Worm (Caenorhabditis elegans) whole organism, mixed stage, embryonic: Measurements from ENCODE around the gene C27A7.9.

Experiments used
- blmp-1 ChIP-seq: fragments of 150-350 bp; optimal IDR thresholded peaks from 2 replicates; lab custom pipeline; 2014; ENCODE audit warnings: missing biosample characterization, missing genetic modification characterization
- elt-1 ChIP-seq: sonication (generic microtip); optimal IDR thresholded peaks from 2 replicates; lab custom pipeline; 2017; ENCODE audit warnings: missing genetic modification characterization, mild to moderate bottlenecking, missing compliant biosample characterization, antibody characterized with exemption, moderate library complexity, borderline replicate concordance; ENCODE audit not compliant: insufficient read depth
- lin-13 ChIP-seq: fragments of 150-350 bp; optimal IDR thresholded peaks from 2 replicates; lab custom pipeline; 2014; ENCODE audit warnings: missing biosample characterization, missing genetic modification characterization
- nhr-12 ChIP-seq: fragments of 150-350 bp; optimal IDR thresholded peaks from 2 replicates; lab custom pipeline; 2014; ENCODE audit warnings: missing biosample characterization, missing genetic modification characterization
- nhr-237 ChIP-seq: fragments of 150-350 bp; optimal IDR thresholded peaks from 2 replicates; lab custom pipeline; 2014; ENCODE audit warnings: missing biosample characterization, missing genetic modification characterization
- pha-4 ChIP-seq: fragments of 150-350 bp; optimal IDR thresholded peaks from 2 replicates; lab custom pipeline; 2018; ENCODE audit warnings: missing biosample characterization, missing genetic modification reagents, missing genetic modification characterization
- sem-2 ChIP-seq: fragments of 200-800 bp; sonication (Bioruptor generic); optimal IDR thresholded peaks from 2 replicates; lab custom pipeline; 2018; ENCODE audit warnings: mild to moderate bottlenecking, missing genetic modification characterization, missing compliant biosample characterization
- sptf-1 ChIP-seq: sonication (generic microtip); optimal IDR thresholded peaks from 2 replicates; lab custom pipeline; 2017; ENCODE audit warnings: mild to moderate bottlenecking, missing genetic modification characterization, moderate library complexity, missing compliant biosample characterization
- tbx-8 ChIP-seq: fragments of 200-800 bp; sonication (Bioruptor generic); optimal IDR thresholded peaks from 2 replicates; lab custom pipeline; 2018; ENCODE audit warnings: mild to moderate bottlenecking, missing genetic modification characterization, moderate library complexity, missing compliant biosample characterization
- unc-39 ChIP-seq: fragments of 150-350 bp; optimal IDR thresholded peaks from 2 replicates; lab custom pipeline; 2014; ENCODE audit warnings: missing biosample characterization, missing genetic modification characterization
- unc-62 ChIP-seq: fragments of 150-350 bp; optimal IDR thresholded peaks from 2 replicates; lab custom pipeline; 2014; ENCODE audit warnings: missing biosample characterization, missing genetic modification reagents, missing genetic modification characterization

DNA sequence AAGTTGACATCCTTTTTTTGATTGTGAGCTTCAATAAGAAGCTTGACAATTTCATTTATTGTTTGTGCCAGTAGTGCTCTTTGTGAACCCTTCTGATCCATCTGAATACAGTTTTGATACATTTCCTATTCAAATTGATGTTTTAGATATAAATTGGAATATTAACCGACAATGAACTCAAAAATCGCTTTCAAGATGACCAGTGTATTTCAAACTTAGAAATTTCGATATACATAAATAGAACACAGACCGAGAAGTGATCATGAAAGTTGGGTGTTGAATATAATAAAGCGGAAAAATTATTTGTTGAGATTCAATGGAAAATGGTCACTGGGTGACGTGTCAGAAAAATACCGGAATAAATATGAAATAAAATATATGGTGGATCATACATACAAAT is 26.9 kb upstream of the C27A7.9 start, which contains the start of gene elpc-3:
- TF ChIP-seq nhr-237 (tag; lab: Kevin White, UChicago) (no peak), pha-4 (tag; lab: Kevin White, UChicago) (no peak), blmp-1 (tag; lab: Kevin White, UChicago) (no peak), nhr-12 (tag; lab: Kevin White, UChicago) (no peak), sptf-1 (no peak), sem-2 (GFP tag; lab: Kevin White, UChicago) (no peak), elt-1 (tag; lab: Kevin White, UChicago) (no peak), tbx-8 (GFP tag; lab: Kevin White, UChicago) (no peak), unc-39 (tag; lab: Kevin White, UChicago) (no peak), unc-62 (no peak), lin-13 (no peak)
